Worm (Caenorhabditis elegans) whole organism, L1 larva: Measurements from ENCODE around the gene K10G4.10.

ENCODE experiments used
- C16A3.4 ChIP-seq: fragments of 150-350 bp; optimal IDR thresholded peaks from 2 replicates; lab custom pipeline; 2014; ENCODE audit warnings: missing biosample characterization, missing genetic modification characterization
- Y116A8C.19 ChIP-seq: sonication (generic microtip); optimal IDR thresholded peaks from 2 replicates; lab custom pipeline; 2016; ENCODE audit warnings: missing compliant biosample characterization, missing genetic modification characterization, borderline replicate concordance
- ama-1 ChIP-seq: fragments of 150-350 bp; optimal IDR thresholded peaks from 2 replicates; lab custom pipeline; 2014
- ces-1 ChIP-seq: fragments of 150-350 bp; optimal IDR thresholded peaks from 2 replicates; lab custom pipeline; 2014; ENCODE audit warnings: missing biosample characterization, missing genetic modification reagents, missing genetic modification characterization
- dpl-1 ChIP-seq, 3 experiments: fragments of 150-350 bp in 2 of 3; sonication (generic microtip) in 1 of 3; optimal IDR thresholded peaks; 2 replicates each; lab custom pipeline; 2014 to 2017; ENCODE audit warnings: missing biosample characterization in 3 of 3, missing genetic modification characterization in 3 of 3, missing genetic modification reagents in 3 of 3
- efl-1 ChIP-seq, 4 experiments: fragments of 150-350 bp; optimal IDR thresholded peaks in 3 of 4; peaks in 1 of 4; 1 replicate in 1 of 4; 2 replicates in 3 of 4; lab custom pipeline; 2014; ENCODE audit warnings: missing biosample characterization in 2 of 4, missing genetic modification characterization in 2 of 4, missing genetic modification reagents in 2 of 4
- egl-13 ChIP-seq: sonication (generic microtip); optimal IDR thresholded peaks from 2 replicates; lab custom pipeline; 2016; ENCODE audit warnings: missing genotype, missing genetic modification reagents, missing genetic modification characterization, missing compliant biosample characterization
- elt-2 ChIP-seq: sonication (generic microtip); optimal IDR thresholded peaks from 2 replicates; lab custom pipeline; 2016; ENCODE audit warnings: missing genetic modification characterization, mild to moderate bottlenecking, inconsistent platforms, missing compliant biosample characterization, missing genetic modification reagents
- elt-3 ChIP-seq, 6 experiments: fragments of 150-350 bp in 1 of 6; sonication (generic microtip); optimal IDR thresholded peaks; 2 replicates each; lab custom pipeline; 2017 to 2018; ENCODE audit warnings: missing biosample characterization in 6 of 6, missing genetic modification characterization in 6 of 6, inconsistent platforms in 1 of 6
- ets-5 ChIP-seq: fragments of 200-800 bp; sonication (Bioruptor generic); IDR thresholded peaks from 2 replicates; pipeline ENCODE4 v1.3.6; 2022; ENCODE audit warnings: missing genetic modification characterization, missing compliant biosample characterization
- fkh-10 ChIP-seq: sonication (generic microtip); optimal IDR thresholded peaks from 2 replicates; lab custom pipeline; 2017; ENCODE audit warnings: missing biosample characterization, missing genetic modification reagents, missing genetic modification characterization
- fkh-4 ChIP-seq: sonication (generic microtip); optimal IDR thresholded peaks from 2 replicates; lab custom pipeline; 2016; ENCODE audit warnings: missing compliant biosample characterization, missing genetic modification characterization, borderline replicate concordance
- fos-1 ChIP-seq: fragments of 150-350 bp; optimal IDR thresholded peaks from 2 replicates; lab custom pipeline; 2014; ENCODE audit warnings: missing biosample characterization, missing genetic modification characterization
- irx-1 ChIP-seq: sonication (generic microtip); optimal IDR thresholded peaks from 2 replicates; lab custom pipeline; 2016; ENCODE audit warnings: missing genetic modification characterization, missing compliant biosample characterization
- isw-1 ChIP-seq: fragments of 200-800 bp; sonication (Bioruptor generic); IDR thresholded peaks from 2 replicates; pipeline ENCODE4 v1.3.6; 2022; ENCODE audit warnings: missing genetic modification characterization, missing compliant biosample characterization
- jun-1 ChIP-seq: fragments of 150-350 bp; optimal IDR thresholded peaks from 2 replicates; lab custom pipeline; 2014; ENCODE audit warnings: missing biosample characterization, missing genetic modification reagents, missing genetic modification characterization
- lin-14 ChIP-seq: fragments of 200-800 bp; sonication (Bioruptor generic); optimal IDR thresholded peaks from 2 replicates; lab custom pipeline; 2018; ENCODE audit warnings: mild to moderate bottlenecking, missing genetic modification characterization, moderate library complexity, missing compliant biosample characterization
- lin-35 ChIP-seq, 2 experiments: fragments of 150-350 bp; optimal IDR thresholded peaks; 2 replicates each; lab custom pipeline; 2014; ENCODE audit warnings: missing biosample characterization in 2 of 2, missing genetic modification characterization in 2 of 2, missing genetic modification reagents in 2 of 2
- lin-39 ChIP-seq: fragments of 150-350 bp; optimal IDR thresholded peaks from 2 replicates; lab custom pipeline; 2014; ENCODE audit warnings: missing biosample characterization, missing genetic modification reagents, missing genetic modification characterization
- lsy-2 ChIP-seq, 2 experiments: fragments of 150-350 bp; optimal IDR thresholded peaks; 2 replicates each; lab custom pipeline; 2014; ENCODE audit warnings: missing biosample characterization in 2 of 2, missing genetic modification characterization in 2 of 2
- mab-9 ChIP-seq: fragments of 200-800 bp; sonication (Bioruptor generic); IDR thresholded peaks from 2 replicates; pipeline ENCODE4 v1.3.6; 2022; ENCODE audit warnings: missing genetic modification reagents, missing genetic modification characterization, missing compliant biosample characterization
- mdl-1 ChIP-seq, 2 experiments: fragments of 150-350 bp; optimal IDR thresholded peaks; 2 replicates each; lab custom pipeline; 2014 to 2017; ENCODE audit warnings: missing biosample characterization in 2 of 2, missing genetic modification characterization in 2 of 2, inconsistent platforms in 1 of 2
- nhr-11 ChIP-seq: fragments of 150-350 bp; optimal IDR thresholded peaks from 2 replicates; lab custom pipeline; 2014; ENCODE audit warnings: missing biosample characterization, missing genetic modification characterization
- nhr-237 ChIP-seq: fragments of 150-350 bp; optimal IDR thresholded peaks from 2 replicates; lab custom pipeline; 2014; ENCODE audit warnings: missing biosample characterization, missing genetic modification characterization
- nhr-47 ChIP-seq: sonication (generic microtip); optimal IDR thresholded peaks from 2 replicates; lab custom pipeline; 2016; ENCODE audit warnings: mild to moderate bottlenecking, missing genetic modification characterization, moderate library complexity, missing compliant biosample characterization
- nhr-77 ChIP-seq: fragments of 150-350 bp; optimal IDR thresholded peaks from 2 replicates; lab custom pipeline; 2014; ENCODE audit warnings: missing biosample characterization, missing genetic modification characterization
- nhr-84 ChIP-seq: sonication (generic microtip); optimal IDR thresholded peaks from 2 replicates; lab custom pipeline; 2017; ENCODE audit warnings: missing biosample characterization, missing genetic modification characterization
- nhr-85 ChIP-seq: sonication (generic microtip); peaks from one replicate; lab custom pipeline; 2016; ENCODE audit warnings: missing genetic modification characterization, inconsistent platforms, missing compliant biosample characterization
- pax-3 ChIP-seq: fragments of 200-800 bp; sonication (Bioruptor generic); optimal IDR thresholded peaks from 2 replicates; lab custom pipeline; 2018; ENCODE audit warnings: mild to moderate bottlenecking, missing genetic modification characterization, moderate library complexity, missing compliant biosample characterization
- pqm-1 ChIP-seq: sonication (generic microtip); optimal IDR thresholded peaks from 3 replicates; lab custom pipeline; 2017; ENCODE audit warnings: missing biosample characterization, missing genetic modification characterization
- snu-23 ChIP-seq: sonication (generic microtip); optimal IDR thresholded peaks from 2 replicates; lab custom pipeline; 2016; ENCODE audit warnings: missing genetic modification characterization, missing compliant biosample characterization
- sptf-1 ChIP-seq: fragments of 150-350 bp; optimal IDR thresholded peaks from 2 replicates; lab custom pipeline; 2014; ENCODE audit warnings: missing biosample characterization, missing genetic modification characterization
- tlp-1 ChIP-seq: fragments of 150-350 bp; optimal IDR thresholded peaks from 2 replicates; lab custom pipeline; 2014; ENCODE audit warnings: missing biosample characterization, missing genetic modification characterization
- unc-130 ChIP-seq: fragments of 150-350 bp; optimal IDR thresholded peaks from 2 replicates; lab custom pipeline; 2017; ENCODE audit warnings: missing biosample characterization, missing genetic modification characterization, inconsistent platforms
- unc-98 ChIP-seq: fragments of 200-800 bp; sonication (Bioruptor generic); IDR thresholded peaks from 2 replicates; pipeline ENCODE4 v1.3.6; 2022; ENCODE audit warnings: missing genetic modification characterization, missing compliant biosample characterization
- vab-15 ChIP-seq: sonication (generic microtip); optimal IDR thresholded peaks from 2 replicates; lab custom pipeline; 2017; ENCODE audit warnings: missing genotype, mild to moderate bottlenecking, missing genetic modification characterization, missing compliant biosample characterization
- ztf-4 ChIP-seq: fragments of 150-350 bp; optimal IDR thresholded peaks from 2 replicates; lab custom pipeline; 2014; ENCODE audit warnings: missing biosample characterization, missing genetic modification characterization

Gene K10G4.10

DNA sequence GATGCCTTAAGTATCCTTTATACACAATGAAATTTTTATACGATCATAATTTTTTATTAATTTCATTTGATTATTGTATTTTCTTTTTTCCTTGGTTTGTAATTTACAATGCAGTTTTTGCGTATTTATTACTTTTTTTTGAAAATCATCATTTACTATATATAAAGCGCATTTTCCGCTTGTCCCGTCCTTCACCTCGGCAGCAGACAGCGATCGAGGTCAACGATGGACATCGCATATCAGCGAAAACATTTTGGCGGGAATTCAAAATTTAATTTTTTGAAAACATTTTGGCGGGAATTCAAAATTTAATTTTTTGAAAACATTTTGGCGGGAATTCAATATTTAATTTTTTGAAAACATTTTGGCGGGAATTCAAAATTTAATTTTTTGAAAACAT, 34.6 kb downstream of the K10G4.10 start:
- TF ChIP-seq efl-1 (optimal IDR thresholded peaks at IDR 0.05; lab: Kevin White, UChicago) = no peak
- peak in 1 of 2 experiments; percentile 34 for TF ChIP-seq efl-1 (GFP tag; optimal IDR thresholded peaks at IDR 0.05 in 1 of 2; lab: Kevin White, UChicago)
- TF ChIP-seq mab-9 (GFP tag; lab: Robert Waterston, UW) = no peak
- peak in 1 of 3 experiments; percentile 18 for TF ChIP-seq dpl-1 (GFP tag; optimal IDR thresholded peaks at IDR 0.05; lab: Kevin White, UChicago)
- no peak for TF ChIP-seq nhr-11 (tag; lab: Kevin White, UChicago)
- TF ChIP-seq, all 84 proteins: peak for 2

- TF ChIP-seq isw-1 (GFP tag; lab: Robert Waterston, UW) = no peak
- no peak for TF ChIP-seq sptf-1
- no peak for TF ChIP-seq lin-35 (GFP tag; optimal IDR thresholded peaks at IDR 0.05; lab: Kevin White, UChicago)
- TF ChIP-seq pax-3 (tag; lab: Kevin White, UChicago) = no peak
- TF ChIP-seq nhr-85 (tag; lab: Kevin White, UChicago) = no peak
- TF ChIP-seq lsy-2 (tag; optimal IDR thresholded peaks at IDR 0.05; lab: Kevin White, UChicago) = no peak
- no peak for TF ChIP-seq vab-15 (tag; lab: Kevin White, UChicago)
- no peak for TF ChIP-seq ces-1 (GFP tag; lab: Kevin White, UChicago)
- TF ChIP-seq tlp-1 (tag; lab: Kevin White, UChicago) = no peak
- TF ChIP-seq fkh-10 (GFP tag; lab: Kevin White, UChicago) = no peak
- TF ChIP-seq nhr-47 (tag; lab: Kevin White, UChicago) = no peak
- no peak for TF ChIP-seq irx-1 (tag; lab: Kevin White, UChicago)
- TF ChIP-seq egl-13 = no peak
- TF ChIP-seq dpl-1 (GFP tag; optimal IDR thresholded peaks at IDR 0.05; lab: Kevin White, UChicago) = no peak
- no peak for TF ChIP-seq ets-5 (GFP tag; lab: Robert Waterston, UW)
- no peak for TF ChIP-seq jun-1 (tag; lab: Kevin White, UChicago)
- TF ChIP-seq unc-98 (GFP tag; lab: Robert Waterston, UW) = no peak
- no peak for TF ChIP-seq Y116A8C.19
- no peak for TF ChIP-seq ztf-4 (tag; lab: Kevin White, UChicago)
These were observed 39.0 kb downstream of the K10G4.10 start, which contains the start of gene Y61B8B.3 for ce11 chrV:17312386-17312785. Gene Y61B8B.3, minus strand, starts transcription at chrV:17312486.

ce11 chrV:17315063-17315462, 41.7 kb downstream of the K10G4.10 start, which contains the start of gene F31E9.6:
Gene F31E9.6, minus strand, starts transcription at chrV:17315153.
- no peak for TF ChIP-seq nhr-237
- no peak for TF ChIP-seq ama-1 (lab: Kevin White, UChicago)
- peak; percentile 9 to 46 for TF ChIP-seq efl-1 (optimal IDR thresholded peaks at IDR 0.05; lab: Kevin White, UChicago)
- peak in 1 of 2 experiments; percentile 87 for TF ChIP-seq efl-1 (GFP tag; optimal IDR thresholded peaks at IDR 0.05 in 1 of 2; lab: Kevin White, UChicago)
- TF ChIP-seq mdl-1 (tag; optimal IDR thresholded peaks at IDR 0.05; lab: Kevin White, UChicago) = no peak
- TF ChIP-seq nhr-11 (tag; lab: Kevin White, UChicago) = no peak
- TF ChIP-seq C16A3.4 (tag; lab: Kevin White, UChicago) = no peak
- no peak for TF ChIP-seq fkh-4 (tag; lab: Kevin White, UChicago)

DNA sequence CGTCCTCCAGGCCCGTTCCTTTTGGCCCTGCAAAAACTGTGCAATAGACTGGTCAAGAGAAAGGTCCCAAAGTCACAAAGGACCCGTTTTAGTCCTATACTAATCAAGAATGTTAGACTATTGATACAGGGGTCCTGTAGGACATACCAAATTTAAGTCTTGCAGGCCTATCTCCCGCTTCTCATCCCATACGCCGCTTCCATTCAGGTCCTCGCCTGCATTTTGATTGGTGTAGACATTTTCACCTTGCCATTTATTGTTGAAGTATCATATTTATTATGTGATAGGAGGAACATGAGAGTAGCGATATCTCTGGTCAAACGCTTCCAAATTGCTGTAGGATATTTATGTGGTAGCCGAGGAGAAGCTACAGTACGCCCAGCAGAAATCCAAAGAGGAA, 43.9 kb downstream of the K10G4.10 start:
- no peak for TF ChIP-seq nhr-77 (tag; lab: Kevin White, UChicago)

DNA sequence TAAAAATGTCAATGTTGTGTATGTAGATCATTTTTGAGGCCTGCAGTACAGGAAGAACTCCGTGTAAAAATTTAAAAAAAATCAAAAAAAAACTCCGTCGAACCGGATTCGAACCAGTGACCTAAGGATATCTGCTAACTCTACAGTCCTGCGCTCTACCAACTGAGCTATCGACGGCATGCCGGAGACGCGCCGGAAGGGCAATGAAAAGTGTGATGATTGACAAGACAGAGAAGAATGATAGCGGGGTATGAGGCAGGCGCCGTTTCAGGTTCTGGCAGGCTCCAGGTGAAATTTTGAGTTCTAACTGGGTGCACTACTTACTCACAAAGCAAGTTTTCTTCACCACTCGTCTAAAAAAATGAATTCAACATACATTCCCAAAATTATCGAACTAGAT, 44.4 kb downstream of the K10G4.10 start, which contains the start of gene srz-58:
TSS of gene srz-58 (plus strand) at position 362 of the 400 bp plus-strand sequence.
- TF ChIP-seq efl-1 (optimal IDR thresholded peaks at IDR 0.05; lab: Kevin White, UChicago) = no peak
- TF ChIP-seq efl-1 (GFP tag; optimal IDR thresholded peaks at IDR 0.05 in 1 of 2; lab: Kevin White, UChicago) = peak in 1 of 2 experiments; percentile 86
- TF ChIP-seq fos-1 (tag; lab: Kevin White, UChicago) = no peak

ce11 chrV:17322397-17322909, 49.1 kb downstream of the K10G4.10 start, which contains the start of gene F31E9.3:
Gene F31E9.3, plus strand, starts transcription at chrV:17322590.
- TF ChIP-seq elt-3 (tag; optimal IDR thresholded peaks at IDR 0.05; lab: Kevin White, UChicago) (no peak), pqm-1 (tag; lab: Kevin White, UChicago) (no peak), unc-130 (tag; lab: Kevin White, UChicago) (no peak), nhr-84 (no peak), elt-2 (tag; lab: Kevin White, UChicago) (peak; percentile 2), jun-1 (tag; lab: Kevin White, UChicago) (no peak), C16A3.4 (tag; lab: Kevin White, UChicago) (no peak), pax-3 (tag; lab: Kevin White, UChicago) (no peak), unc-98 (GFP tag; lab: Robert Waterston, UW) (no peak), efl-1 (optimal IDR thresholded peaks at IDR 0.05; lab: Kevin White, UChicago) (no peak), efl-1 (GFP tag; optimal IDR thresholded peaks at IDR 0.05 in 1 of 2; lab: Kevin White, UChicago) (peak in 1 of 2 experiments; percentile 55), lin-39 (tag; lab: Kevin White, UChicago) (no peak), nhr-237 (no peak), lin-14 (GFP tag; lab: Kevin White, UChicago) (no peak), snu-23 (GFP tag; lab: Kevin White, UChicago) (no peak)
- TF ChIP-seq, all 84 proteins: peak for 2
